Worm (Caenorhabditis elegans) whole organism, midembryonic: Measurements from ENCODE around the gene M117.1.
A peak's percentile ranks its signal among the peaks of the same experiment; 100 is the strongest.

ENCODE experiments used
- T22C8.4 ChIP-seq: fragments of 200-800 bp; sonication (Bioruptor generic); IDR thresholded peaks from 2 replicates; pipeline ENCODE4 v1.3.6; 2022; ENCODE audit warnings: missing genetic modification characterization, missing compliant biosample characterization
- cog-1 ChIP-seq: sonication (generic microtip); optimal IDR thresholded peaks from 2 replicates; lab custom pipeline; 2016; ENCODE audit warnings: missing genetic modification characterization, missing compliant biosample characterization
- flt-1 ChIP-seq: fragments of 200-800 bp; sonication (Bioruptor generic); IDR thresholded peaks from 2 replicates; pipeline ENCODE4 v1.3.6; 2022; ENCODE audit warnings: missing genetic modification characterization, missing compliant biosample characterization
- klf-2 ChIP-seq: fragments of 200-800 bp; sonication (Bioruptor generic); conservative IDR thresholded peaks from 2 replicates; pipeline ENCODE4 v1.3.6; 2022; ENCODE audit warnings: missing genetic modification reagents, missing genetic modification characterization, missing compliant biosample characterization
- med-1 ChIP-seq: sonication (generic microtip); optimal IDR thresholded peaks from 2 replicates; lab custom pipeline; 2017; ENCODE audit warnings: missing genetic modification characterization, mild to moderate bottlenecking, missing compliant biosample characterization, antibody characterized with exemption, missing genetic modification reagents; ENCODE audit not compliant: insufficient read depth
- ref-1 ChIP-seq: fragments of 200-800 bp; sonication (Bioruptor generic); conservative IDR thresholded peaks from 2 replicates; pipeline ENCODE4 v1.3.6; 2022; ENCODE audit warnings: missing genetic modification reagents, missing genetic modification characterization, missing compliant biosample characterization
- tab-1 ChIP-seq: fragments of 200-800 bp; sonication (Bioruptor generic); IDR thresholded peaks from 2 replicates; pipeline ENCODE4 v1.3.6; 2022; ENCODE audit warnings: missing genetic modification characterization, missing compliant biosample characterization
- ztf-23 ChIP-seq: fragments of 200-800 bp; sonication (Bioruptor generic); IDR thresholded peaks from 2 replicates; pipeline ENCODE4 v1.3.6; 2022; ENCODE audit warnings: missing genetic modification reagents, missing genetic modification characterization, missing compliant biosample characterization
- ztf-29 ChIP-seq: fragments of 200-800 bp; sonication (Bioruptor generic); IDR thresholded peaks from 2 replicates; pipeline ENCODE4 v1.3.6; 2022; ENCODE audit warnings: missing genetic modification reagents, missing genetic modification characterization, missing compliant biosample characterization

M117.1 gene

ce11 chrIV:11785064-11785840 is 28.8 kb upstream of the M117.1 start:
- TF ChIP-seq cog-1 (tag; lab: Kevin White, UChicago) (no peak), med-1 (GFP tag; lab: Kevin White, UChicago) (no peak), klf-2 (GFP tag; lab: Robert Waterston, UW) (no peak)

DNA sequence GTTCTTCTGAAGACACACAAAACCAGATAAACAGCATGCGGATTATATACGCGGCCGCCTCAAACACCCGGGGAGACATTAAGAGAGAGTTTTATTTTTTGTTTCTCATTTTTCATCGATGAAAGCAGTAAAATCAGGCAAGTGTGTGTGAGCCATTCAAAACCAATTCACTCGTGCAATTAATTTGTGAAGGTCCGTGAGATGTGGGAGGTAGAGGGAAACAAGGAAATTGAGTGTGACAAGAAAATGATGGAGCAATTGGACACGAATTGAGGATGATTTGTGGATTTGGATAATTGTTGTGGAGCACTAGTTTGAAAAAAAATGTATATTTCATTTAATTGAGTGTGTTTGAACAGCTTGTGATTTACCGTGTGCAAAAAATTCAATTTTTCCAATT is 26.3 kb upstream of the M117.1 start:
- TF ChIP-seq ztf-23 (GFP tag; lab: Robert Waterston, UW) (no peak), T22C8.4 (no peak), klf-2 (GFP tag; lab: Robert Waterston, UW) (no peak), ztf-29 (no peak), cog-1 (tag; lab: Kevin White, UChicago) (no peak), tab-1 (GFP tag; lab: Robert Waterston, UW) (no peak), ref-1 (GFP tag; lab: Robert Waterston, UW) (no peak), flt-1 (no peak), med-1 (GFP tag; lab: Kevin White, UChicago) (no peak)

DNA sequence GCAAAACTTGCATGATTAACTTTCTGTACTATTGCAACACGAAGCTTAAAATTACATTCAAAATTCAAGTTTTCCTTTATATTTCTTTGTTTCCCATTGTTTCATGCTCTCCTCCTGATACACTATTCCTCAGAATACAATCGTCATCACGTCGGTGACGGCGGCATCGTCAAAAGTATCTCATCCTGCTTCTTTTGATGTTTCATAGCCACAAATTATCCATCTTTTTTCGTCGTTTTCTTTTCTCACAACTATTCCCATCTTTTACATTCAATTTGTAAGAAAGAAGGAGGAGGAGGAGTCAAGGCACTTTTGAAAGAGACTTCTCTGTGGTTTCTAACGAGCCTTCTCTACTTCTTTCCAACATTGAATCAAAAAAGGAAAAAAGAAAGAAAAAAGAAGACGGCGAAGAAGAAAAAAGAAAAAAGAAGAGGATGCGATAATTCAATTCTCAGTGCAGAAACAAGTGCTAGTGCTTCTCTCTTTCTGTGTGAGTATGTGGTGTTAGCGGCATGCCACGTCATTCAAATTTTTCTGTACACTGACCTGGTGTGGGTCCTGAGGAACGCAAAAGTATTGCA is 25.6 kb upstream of the M117.1 start:
- TF ChIP-seq cog-1 (tag; lab: Kevin White, UChicago), result no peak
- no peak for TF ChIP-seq tab-1 (GFP tag; lab: Robert Waterston, UW)
- no peak for TF ChIP-seq flt-1
- TF ChIP-seq ztf-29, result no peak
- no peak for TF ChIP-seq ztf-23 (GFP tag; lab: Robert Waterston, UW)
- no peak for TF ChIP-seq ref-1 (GFP tag; lab: Robert Waterston, UW)
- no peak for TF ChIP-seq klf-2 (GFP tag; lab: Robert Waterston, UW)
- no peak for TF ChIP-seq med-1 (GFP tag; lab: Kevin White, UChicago)
- TF ChIP-seq T22C8.4, result no peak

ce11 chrIV:11792495-11792894 is 21.6 kb upstream of the M117.1 start, which contains the start of gene H01G02.3:
Gene H01G02.3, minus strand, starts transcription at chrIV:11792595.
- no peak for TF ChIP-seq ztf-29
- TF ChIP-seq tab-1 (GFP tag; lab: Robert Waterston, UW), result no peak
- TF ChIP-seq med-1 (GFP tag; lab: Kevin White, UChicago), result no peak
- no peak for TF ChIP-seq cog-1 (tag; lab: Kevin White, UChicago)
- TF ChIP-seq ztf-23 (GFP tag; lab: Robert Waterston, UW), result no peak
- no peak for TF ChIP-seq klf-2 (GFP tag; lab: Robert Waterston, UW)
- no peak for TF ChIP-seq ref-1 (GFP tag; lab: Robert Waterston, UW)
- no peak for TF ChIP-seq flt-1
- no peak for TF ChIP-seq T22C8.4

DNA sequence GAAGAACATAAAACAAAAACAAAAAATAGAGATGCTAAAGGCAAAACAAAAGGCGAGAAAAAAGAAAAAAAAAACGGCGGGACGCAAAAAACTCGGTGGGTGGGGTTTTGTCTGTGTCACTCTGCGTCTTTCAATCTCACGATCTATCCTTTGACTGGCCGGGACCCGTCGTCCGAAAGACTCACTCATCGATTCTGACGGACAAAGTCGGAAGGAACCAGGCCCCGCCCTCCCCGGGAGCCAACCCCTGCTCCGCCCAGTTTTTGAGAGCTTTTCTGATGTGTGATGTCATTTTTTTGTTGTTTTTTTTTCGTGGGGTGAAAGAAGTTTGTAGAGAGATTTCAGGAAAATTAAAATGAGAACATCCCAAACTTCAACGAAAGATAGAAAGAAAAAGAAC is 20.9 kb upstream of the M117.1 start:
- no peak for TF ChIP-seq med-1 (GFP tag; lab: Kevin White, UChicago)
- TF ChIP-seq T22C8.4, result no peak
- peak; percentile 21; the same call in 1 of the 2 replicates for TF ChIP-seq flt-1
- no peak for TF ChIP-seq ref-1 (GFP tag; lab: Robert Waterston, UW)
- no peak for TF ChIP-seq klf-2 (GFP tag; lab: Robert Waterston, UW)
- TF ChIP-seq ztf-23 (GFP tag; lab: Robert Waterston, UW), result 0 out of 2 replicates have a peak, but pooled peaks have one; percentile 28

- TF ChIP-seq med-1 (GFP tag; lab: Kevin White, UChicago), result no peak
These were observed 18.1 kb upstream of the M117.1 start for ce11 chrIV:11795964-11796363.

- TF ChIP-seq ref-1 (GFP tag; lab: Robert Waterston, UW) (no peak), ztf-23 (GFP tag; lab: Robert Waterston, UW) (no peak), tab-1 (GFP tag; lab: Robert Waterston, UW) (no peak), klf-2 (GFP tag; lab: Robert Waterston, UW) (no peak), flt-1 (no peak), med-1 (GFP tag; lab: Kevin White, UChicago) (no peak), cog-1 (tag; lab: Kevin White, UChicago) (no peak), T22C8.4 (no peak), ztf-29 (no peak)
These were observed 17.2 kb upstream of the M117.1 start for ce11 chrIV:11796818-11797217.

- TF ChIP-seq flt-1 (no peak), ztf-29 (no peak), T22C8.4 (no peak), med-1 (GFP tag; lab: Kevin White, UChicago) (no peak), ztf-23 (GFP tag; lab: Robert Waterston, UW) (no peak), tab-1 (GFP tag; lab: Robert Waterston, UW) (no peak), cog-1 (tag; lab: Kevin White, UChicago) (no peak), klf-2 (GFP tag; lab: Robert Waterston, UW) (no peak), ref-1 (GFP tag; lab: Robert Waterston, UW) (no peak)
These were observed 14.8 kb upstream of the M117.1 start for ce11 chrIV:11799240-11799639.

DNA sequence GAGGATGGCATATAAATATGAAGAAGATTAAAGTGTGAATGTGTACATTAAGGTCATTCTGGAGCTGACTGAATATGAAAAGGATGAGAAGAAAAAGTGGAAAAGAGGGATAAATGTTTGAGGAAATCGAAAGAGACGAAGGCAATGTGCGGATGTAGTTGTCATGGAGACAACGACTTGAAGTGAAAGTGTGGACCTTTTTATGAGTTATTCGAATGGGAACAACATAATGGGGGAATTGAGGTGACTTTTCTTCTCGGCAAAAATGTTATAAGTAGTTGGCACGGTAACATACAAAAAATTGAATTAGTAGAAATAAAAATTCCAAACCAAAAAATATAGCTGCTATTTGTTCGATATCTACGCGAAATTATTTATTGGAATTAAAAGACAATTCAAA is 13.0 kb upstream of the M117.1 start, which contains the start of gene dyf-18:
TSS of gene dyf-18 (minus strand) at position 101 of the 400 bp plus-strand sequence.
- no peak for TF ChIP-seq ztf-29
- TF ChIP-seq med-1 (GFP tag; lab: Kevin White, UChicago), result no peak
- TF ChIP-seq tab-1 (GFP tag; lab: Robert Waterston, UW), result no peak
- TF ChIP-seq flt-1, result no peak
- TF ChIP-seq ztf-23 (GFP tag; lab: Robert Waterston, UW), result no peak
- no peak for TF ChIP-seq klf-2 (GFP tag; lab: Robert Waterston, UW)
- no peak for TF ChIP-seq cog-1 (tag; lab: Kevin White, UChicago)
- TF ChIP-seq ref-1 (GFP tag; lab: Robert Waterston, UW), result no peak
- TF ChIP-seq T22C8.4, result no peak
